Fruit fly (Drosophila melanogaster) whole organism, wandering third instar larva: ENCODE results near the gene dsf.

Experiments used
- Abd-B ChIP-seq: fragments of >200 bp; optimal IDR thresholded peaks from 2 replicates; lab custom pipeline; 2017; ENCODE audit warnings: missing biosample characterization, missing genetic modification characterization
- CG9705 ChIP-seq: fragments of 200-800 bp; sonication (Bioruptor generic); optimal IDR thresholded peaks from 2 replicates; lab custom pipeline; 2018; ENCODE audit warnings: missing biosample characterization, mild to moderate bottlenecking, missing genetic modification characterization
- Dfd ChIP-seq: fragments of >200 bp; optimal IDR thresholded peaks from 2 replicates; lab custom pipeline; 2017; ENCODE audit warnings: missing biosample characterization, missing genetic modification characterization
- GATAd ChIP-seq: sonication (Bioruptor generic); optimal IDR thresholded peaks from 2 replicates; lab custom pipeline; 2016; ENCODE audit warnings: missing biosample characterization, missing genetic modification characterization
- HLH106 ChIP-seq: fragments of 200-800 bp; optimal IDR thresholded peaks from 3 replicates; lab custom pipeline; 2019; ENCODE audit warnings: missing biosample characterization, mild to moderate bottlenecking, missing genetic modification characterization, moderate library complexity
- Hr83 ChIP-seq: fragments of 200-300 bp; sonication (Bioruptor generic); optimal IDR thresholded peaks from 2 replicates; lab custom pipeline; 2016; ENCODE audit warnings: missing biosample characterization, mild to moderate bottlenecking, missing genetic modification characterization, moderate library complexity; ENCODE audit not compliant: poor library complexity, severe bottlenecking
- Jra ChIP-seq: sonication (Bioruptor generic); optimal IDR thresholded peaks from 2 replicates; lab custom pipeline; 2016; ENCODE audit warnings: missing biosample characterization, missing genetic modification characterization
- Myc ChIP-seq: fragments of >200 bp; optimal IDR thresholded peaks from 2 replicates; lab custom pipeline; 2017
- OdsH ChIP-seq: fragments of 200-800 bp; sonication (Bioruptor generic); optimal IDR thresholded peaks from 2 replicates; lab custom pipeline; 2016; ENCODE audit warnings: missing biosample characterization, mild to moderate bottlenecking, missing genetic modification characterization
- Rel ChIP-seq, 2 experiments: fragments of 200-800 bp; sonication (Bioruptor generic) in 1 of 2; optimal IDR thresholded peaks; 2 replicates in 1 of 2; 3 replicates in 1 of 2; lab custom pipeline; 2016 to 2019; ENCODE audit warnings: mild to moderate bottlenecking in 2 of 2, missing biosample characterization in 2 of 2, missing genetic modification characterization in 2 of 2, moderate library complexity in 1 of 2
- Sp1 ChIP-seq: fragments of 200-800 bp; sonication (Bioruptor generic); optimal IDR thresholded peaks from 3 replicates; lab custom pipeline; 2019; ENCODE audit warnings: missing biosample characterization, mild to moderate bottlenecking, missing genetic modification characterization, moderate library complexity
- Vsx2 ChIP-seq: fragments of 200-300, 225-300 bp; sonication (Bioruptor generic); optimal IDR thresholded peaks from 2 replicates; lab custom pipeline; 2018; ENCODE audit warnings: missing biosample characterization, missing genetic modification characterization; ENCODE audit not compliant: partially characterized antibody
- br ChIP-seq: fragments of 200-800 bp; sonication (Bioruptor generic); optimal IDR thresholded peaks from 2 replicates; lab custom pipeline; 2016; ENCODE audit warnings: missing biosample characterization, missing genetic modification characterization
- brk ChIP-seq: fragments of 200-800 bp; sonication (Bioruptor generic); optimal IDR thresholded peaks from 2 replicates; lab custom pipeline; 2016; ENCODE audit warnings: missing biosample characterization, mild to moderate bottlenecking, missing genetic modification characterization
- dl ChIP-seq, 2 experiments: fragments of 175-275, 200-275 bp in 1 of 2; fragments of 200-275 bp in 1 of 2; sonication (Bioruptor generic); optimal IDR thresholded peaks; lab custom pipeline; 2018; ENCODE audit warnings: mild to moderate bottlenecking in 2 of 2, missing biosample characterization in 2 of 2, missing genetic modification characterization in 2 of 2, moderate library complexity in 2 of 2; ENCODE audit not compliant: partially characterized antibody in 2 of 2, insufficient read depth in 1 of 2
- dmrt93B ChIP-seq: fragments of 200-800 bp; sonication (Bioruptor generic); optimal IDR thresholded peaks from 2 replicates; lab custom pipeline; 2018; ENCODE audit warnings: missing biosample characterization, mild to moderate bottlenecking, missing genetic modification characterization
- dsf ChIP-seq: sonication (Bioruptor generic); optimal IDR thresholded peaks from 2 replicates; lab custom pipeline; 2016; ENCODE audit warnings: missing biosample characterization, missing genetic modification characterization, borderline replicate concordance
- ey ChIP-seq: fragments of 200-800 bp; sonication (Bioruptor generic); optimal IDR thresholded peaks from 2 replicates; lab custom pipeline; 2016; ENCODE audit warnings: missing biosample characterization, missing genetic modification characterization
- foxo ChIP-seq, 2 experiments: fragments of 200-800 bp; sonication (Bioruptor generic); optimal IDR thresholded peaks; 2 replicates in 1 of 2; 3 replicates in 1 of 2; lab custom pipeline; 2016 to 2017; ENCODE audit warnings: missing biosample characterization in 2 of 2, missing genetic modification characterization in 2 of 2
- fru ChIP-seq: fragments of 200-800 bp; sonication (Bioruptor generic); optimal IDR thresholded peaks from 3 replicates; lab custom pipeline; 2016; ENCODE audit warnings: missing biosample characterization, mild to moderate bottlenecking, missing genetic modification characterization
- h ChIP-seq: fragments of 200-800 bp; sonication (Bioruptor generic); optimal IDR thresholded peaks from 3 replicates; lab custom pipeline; 2016; ENCODE audit warnings: missing biosample characterization, mild to moderate bottlenecking, missing genetic modification characterization
- jim ChIP-seq: fragments of 175-275, 200-325 bp; sonication (Bioruptor generic); optimal IDR thresholded peaks from 2 replicates; lab custom pipeline; 2016; ENCODE audit warnings: missing biosample characterization, mild to moderate bottlenecking, missing genetic modification characterization
- lola ChIP-seq: fragments of >200 bp; optimal IDR thresholded peaks from 2 replicates; lab custom pipeline; 2017; ENCODE audit warnings: missing biosample characterization, missing genetic modification characterization
- pan ChIP-seq: fragments of >200 bp; optimal IDR thresholded peaks from 2 replicates; lab custom pipeline; 2017
- psq ChIP-seq: fragments of 200-800 bp; sonication (Bioruptor generic); optimal IDR thresholded peaks from 3 replicates; lab custom pipeline; 2017; ENCODE audit warnings: missing biosample characterization, mild to moderate bottlenecking, missing genetic modification characterization, moderate library complexity
- rgr ChIP-seq: fragments of 200-800 bp; sonication (Bioruptor generic); optimal IDR thresholded peaks from 3 replicates; lab custom pipeline; 2016; ENCODE audit warnings: missing biosample characterization, mild to moderate bottlenecking, missing genetic modification characterization
- sage ChIP-seq: fragments of 200-800 bp; sonication (Bioruptor generic); optimal IDR thresholded peaks from 2 replicates; lab custom pipeline; 2016; ENCODE audit warnings: missing biosample characterization, mild to moderate bottlenecking, missing genetic modification characterization
- usp ChIP-seq: fragments of >200 bp; optimal IDR thresholded peaks from 2 replicates; lab custom pipeline; 2017; ENCODE audit warnings: missing biosample characterization, missing genetic modification characterization
- woc ChIP-seq: sonication (Bioruptor generic); optimal IDR thresholded peaks from 2 replicates; lab custom pipeline; 2016; ENCODE audit warnings: missing biosample characterization, mild to moderate bottlenecking, missing genetic modification characterization

Gene dsf

DNA sequence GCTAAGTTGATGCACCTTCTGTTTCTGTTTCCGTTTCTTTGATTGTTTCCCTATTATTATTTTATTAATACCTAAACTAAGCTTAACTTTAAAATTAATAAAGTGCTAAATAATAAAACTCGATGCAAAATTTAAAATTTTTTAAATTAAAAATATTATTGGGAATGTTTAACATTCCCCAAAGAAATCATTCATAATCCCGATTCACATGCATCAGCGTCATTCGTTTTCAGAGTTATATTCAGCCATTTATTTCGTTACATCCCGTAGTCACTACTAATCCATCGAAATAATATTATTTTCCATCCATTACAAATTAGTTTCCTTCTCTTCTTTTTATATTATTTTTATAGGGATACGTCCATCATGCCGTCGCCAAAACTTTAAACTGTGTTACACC is 21.8 kb downstream of the dsf start:
- TF ChIP-seq jim (GFP tag; lab: Kevin White, UChicago) (no peak), sage (GFP tag; lab: Kevin White, UChicago) (no peak), dsf (no peak), Myc (lab: Kevin White, UChicago) (no peak), foxo (GFP tag; optimal IDR thresholded peaks at IDR 0.05; lab: Kevin White, UChicago) (no peak), Rel (GFP tag; optimal IDR thresholded peaks at IDR 0.05; lab: Kevin White, UChicago) (no peak), Rel (tag; optimal IDR thresholded peaks at IDR 0.05; lab: Kevin White, UChicago) (no peak), GATAd (GFP tag; lab: Kevin White, UChicago) (no peak), usp (GFP tag; lab: Kevin White, UChicago) (no peak), Jra (no peak), pan (lab: Kevin White, UChicago) (no peak), lola (no peak), HLH106 (tag; lab: Kevin White, UChicago) (no peak), woc (GFP tag; lab: Kevin White, UChicago) (no peak)

DNA sequence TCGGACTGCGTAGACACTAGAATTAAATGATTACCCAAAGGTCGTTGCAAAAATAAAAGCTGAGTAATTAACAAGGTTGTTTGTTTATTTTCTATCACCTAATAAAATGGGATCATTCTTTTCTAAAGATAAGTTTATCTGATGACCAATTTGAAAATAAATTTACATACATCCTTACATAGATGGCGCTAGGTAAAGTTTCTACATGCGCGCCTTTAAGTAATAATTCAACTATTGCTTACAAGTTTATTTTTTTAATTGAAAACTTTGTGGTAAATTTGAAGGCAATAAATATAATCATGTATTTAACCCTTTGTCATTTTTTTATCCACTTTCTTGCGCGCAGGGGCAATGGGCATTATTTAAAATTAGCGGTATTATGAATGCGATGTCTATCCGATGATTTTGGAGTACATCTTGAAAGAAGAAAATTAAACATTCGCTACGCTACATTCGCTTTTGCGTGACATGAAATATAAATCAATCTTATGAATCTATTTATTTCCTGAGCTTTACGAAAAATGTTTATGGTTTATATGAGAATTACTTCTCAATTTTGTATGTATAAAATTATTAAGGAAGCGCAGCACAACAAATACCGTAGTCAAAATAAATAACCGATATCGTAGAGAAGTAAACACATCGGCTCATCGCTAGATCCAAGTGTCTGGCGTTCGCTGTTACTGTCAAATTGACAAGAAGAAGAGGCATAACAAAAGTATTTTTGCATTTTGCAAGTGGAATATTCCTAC is 23.2 kb downstream of the dsf start, which contains the start of gene CG9044:
Gene CG9044, plus strand, starts transcription at position 676 of the 752 bp plus-strand sequence.
- peak; percentile 71 for TF ChIP-seq HLH106 (tag; lab: Kevin White, UChicago)
- peak; percentile 92 for TF ChIP-seq woc (GFP tag; lab: Kevin White, UChicago)
- TF ChIP-seq Abd-B (GFP tag; lab: Kevin White, UChicago), result no peak
- peak; percentile 32 for TF ChIP-seq OdsH (GFP tag; lab: Kevin White, UChicago)
- TF ChIP-seq Dfd (GFP tag; lab: Kevin White, UChicago), result no peak
- TF ChIP-seq GATAd (GFP tag; lab: Kevin White, UChicago), result peak; percentile 35
- TF ChIP-seq ey (GFP tag; lab: Kevin White, UChicago), result peak; percentile 70
- TF ChIP-seq psq (GFP tag; lab: Kevin White, UChicago), result peak; percentile 54
- TF ChIP-seq Jra, result peak; percentile 49
- peak; percentile 76 for TF ChIP-seq dsf
- peak; percentile 35 for TF ChIP-seq CG9705 (GFP tag; lab: Kevin White, UChicago)
- TF ChIP-seq Hr83, result peak; percentile 38
- TF ChIP-seq h (GFP tag; lab: Kevin White, UChicago), result peak; percentile 77
- TF ChIP-seq usp (GFP tag; lab: Kevin White, UChicago), result no peak

DNA sequence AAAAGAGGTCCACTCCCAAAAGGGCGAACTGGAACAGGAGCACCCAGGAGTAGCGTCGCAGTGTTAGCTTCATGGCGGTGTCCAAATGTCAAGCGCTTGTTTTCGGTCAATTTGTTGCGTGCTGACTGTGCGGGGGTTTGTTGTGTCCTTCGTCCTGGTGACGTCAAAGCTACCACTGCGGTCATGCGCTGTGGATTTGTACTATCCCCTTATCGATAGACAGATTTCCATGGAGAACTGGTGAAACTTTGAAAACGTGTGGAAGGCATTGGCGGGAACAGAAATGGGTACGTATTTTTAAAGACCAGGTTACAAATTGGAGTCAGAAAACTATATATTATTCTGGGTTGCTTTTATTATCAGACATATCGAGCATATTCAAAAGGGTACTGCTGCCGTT is 30.4 kb downstream of the dsf start, which contains the start of gene CG13999:
Gene CG13999, minus strand, starts transcription at position 314 of the 400 bp plus-strand sequence.
- TF ChIP-seq lola (no peak), psq (GFP tag; lab: Kevin White, UChicago) (no peak), dsf (no peak), Rel (GFP tag; optimal IDR thresholded peaks at IDR 0.05; lab: Kevin White, UChicago) (no peak), Rel (tag; optimal IDR thresholded peaks at IDR 0.05; lab: Kevin White, UChicago) (no peak), Dfd (GFP tag; lab: Kevin White, UChicago) (no peak), Vsx2 (no peak), rgr (no peak), pan (lab: Kevin White, UChicago) (no peak), foxo (GFP tag; optimal IDR thresholded peaks at IDR 0.05; lab: Kevin White, UChicago) (no peak), h (GFP tag; lab: Kevin White, UChicago) (no peak), Hr83 (no peak), brk (GFP tag; lab: Kevin White, UChicago) (no peak), sage (GFP tag; lab: Kevin White, UChicago) (no peak), Abd-B (GFP tag; lab: Kevin White, UChicago) (no peak), dl (GFP tag; optimal IDR thresholded peaks at IDR 0.05; lab: Kevin White, UChicago; ENCODE audit: insufficient read depth in 1 of 2, partially characterized antibody in 2 of 2) (no peak), dmrt93B (GFP tag; lab: Kevin White, UChicago) (no peak), jim (GFP tag; lab: Kevin White, UChicago) (no peak)

DNA sequence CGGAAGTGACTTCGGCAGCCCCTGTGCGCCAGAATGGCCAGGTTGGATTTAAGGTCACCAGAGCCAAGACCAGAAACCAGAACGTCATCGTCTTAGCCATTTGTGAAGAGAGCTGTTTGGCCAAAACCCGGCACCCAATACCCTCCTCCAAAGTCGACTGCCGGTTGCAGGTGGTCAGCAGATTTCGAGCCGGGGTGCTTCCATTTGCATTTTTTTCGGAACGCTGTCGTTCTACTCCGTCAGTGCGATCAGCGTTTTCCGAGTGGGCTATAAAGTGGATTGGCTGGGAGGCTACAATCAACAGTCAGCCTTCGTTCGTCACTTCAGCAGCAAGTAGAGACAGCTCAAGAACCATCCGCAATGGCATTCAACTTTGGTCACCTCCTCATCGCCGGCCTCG is 31.0 kb downstream of the dsf start, which contains the start of the genes CG13998 and Vm26Ab:
Gene CG13998, minus strand, starts transcription at position 114 of the 400 bp plus-strand sequence.
Gene Vm26Ab, plus strand, starts transcription at position 299 of the 400 bp plus-strand sequence.
- no peak for TF ChIP-seq jim (GFP tag; lab: Kevin White, UChicago)
- TF ChIP-seq CG9705 (GFP tag; lab: Kevin White, UChicago), result no peak
- no peak for TF ChIP-seq dmrt93B (GFP tag; lab: Kevin White, UChicago)
- no peak for TF ChIP-seq HLH106 (tag; lab: Kevin White, UChicago)
- no peak for TF ChIP-seq Myc (lab: Kevin White, UChicago)
- no peak for TF ChIP-seq foxo (GFP tag; optimal IDR thresholded peaks at IDR 0.05; lab: Kevin White, UChicago)
- TF ChIP-seq fru (GFP tag; lab: Kevin White, UChicago), result no peak
- TF ChIP-seq Sp1 (GFP tag; lab: Kevin White, UChicago), result no peak
- no peak for TF ChIP-seq usp (GFP tag; lab: Kevin White, UChicago)
- TF ChIP-seq lola, result no peak
- no peak for TF ChIP-seq br
- TF ChIP-seq h (GFP tag; lab: Kevin White, UChicago), result no peak
- TF ChIP-seq ey (GFP tag; lab: Kevin White, UChicago), result no peak
